Worm (Caenorhabditis elegans): ENCODE results near the gene flp-16.

flp-16 gene

DNA sequence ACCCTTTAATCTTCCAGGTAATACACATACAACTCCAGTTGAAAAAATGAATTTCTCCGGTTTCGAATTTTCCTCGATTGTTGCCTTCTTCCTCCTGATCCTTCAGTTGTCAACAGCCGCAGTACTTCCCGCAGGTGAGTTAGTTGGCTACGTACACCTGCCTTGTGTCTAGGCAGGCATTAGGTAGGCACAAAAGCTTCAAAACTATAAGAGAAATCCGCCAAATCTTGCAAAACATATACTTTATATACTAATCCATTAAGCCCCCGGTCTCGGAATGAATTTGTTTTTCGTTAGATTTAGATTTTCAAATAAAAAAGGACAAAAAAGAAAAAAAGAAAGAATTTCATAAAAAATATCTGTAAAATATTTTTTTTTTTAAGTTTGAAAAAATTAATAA, at the start of gene flp-16:
Gene flp-16, plus strand, starts transcription at position 18 of the 400 bp plus-strand sequence.
- no peak for TF ChIP-seq unc-62 (GFP tag; optimal IDR thresholded peaks at IDR 0.05)

DNA sequence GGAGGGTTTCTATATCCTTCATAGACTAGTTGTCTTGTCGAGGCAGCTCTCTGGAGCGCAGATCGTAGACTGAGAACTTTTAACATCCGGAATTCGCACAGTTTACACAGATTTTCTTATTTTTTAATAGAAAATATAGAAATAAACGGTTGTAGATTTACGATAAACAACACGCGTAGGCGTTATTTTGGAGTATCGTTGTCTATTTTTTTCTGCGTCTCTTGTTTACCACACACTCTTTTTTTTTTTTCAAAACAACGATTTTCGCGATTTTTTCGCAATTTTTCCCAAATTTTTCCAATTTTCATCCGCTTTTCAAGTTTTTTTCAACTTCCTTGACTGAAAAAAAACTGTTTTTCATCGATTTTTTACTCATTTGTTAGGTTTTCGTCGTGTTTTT, 47.9 kb upstream of the flp-16 start, which contains the start of gene mecr-1:
Gene mecr-1, minus strand, starts transcription at position 127 of the 400 bp plus-strand sequence.
- no peak for TF ChIP-seq unc-62 (GFP tag; optimal IDR thresholded peaks at IDR 0.05)

DNA sequence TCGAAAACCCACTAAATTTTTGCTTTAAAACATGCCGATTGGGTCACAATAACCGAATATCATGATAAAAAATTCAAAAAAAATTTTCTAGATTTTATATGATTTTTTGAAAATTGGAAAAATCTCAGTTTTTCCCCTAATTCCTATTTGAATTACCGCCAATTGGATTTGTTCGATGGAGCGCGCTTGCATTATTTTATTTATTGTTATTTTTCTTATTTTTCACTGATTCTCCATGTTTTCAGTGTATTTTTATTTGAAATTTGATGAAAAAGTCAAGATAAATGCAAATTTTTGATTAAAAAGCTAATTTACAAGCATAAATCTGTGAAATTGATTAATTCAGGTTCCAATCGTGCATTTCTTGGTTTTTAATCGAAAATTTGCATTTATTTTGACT, 47.0 kb upstream of the flp-16 start:
- TF ChIP-seq unc-62 (GFP tag; optimal IDR thresholded peaks at IDR 0.05), result no peak

DNA sequence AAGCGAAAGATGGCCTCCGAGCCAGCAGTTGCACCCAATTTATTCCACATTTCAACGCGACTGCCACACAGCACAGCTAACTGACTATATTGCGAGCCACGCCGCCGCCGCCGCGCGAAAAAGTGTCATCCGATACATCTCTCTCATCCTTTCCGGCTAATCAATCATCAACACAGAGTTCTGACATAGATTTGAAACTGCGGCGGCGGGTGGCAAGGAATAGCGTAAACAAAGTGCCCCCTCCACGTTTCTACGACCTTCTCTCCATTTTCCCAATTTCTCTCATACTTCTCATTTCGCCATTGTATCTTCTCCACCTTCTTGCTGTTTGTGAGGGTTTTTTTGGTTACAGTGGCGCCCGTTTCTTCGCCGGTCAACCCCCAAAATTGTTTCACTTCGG, 45.7 kb upstream of the flp-16 start:
- no peak for TF ChIP-seq unc-62 (GFP tag; optimal IDR thresholded peaks at IDR 0.05)

DNA sequence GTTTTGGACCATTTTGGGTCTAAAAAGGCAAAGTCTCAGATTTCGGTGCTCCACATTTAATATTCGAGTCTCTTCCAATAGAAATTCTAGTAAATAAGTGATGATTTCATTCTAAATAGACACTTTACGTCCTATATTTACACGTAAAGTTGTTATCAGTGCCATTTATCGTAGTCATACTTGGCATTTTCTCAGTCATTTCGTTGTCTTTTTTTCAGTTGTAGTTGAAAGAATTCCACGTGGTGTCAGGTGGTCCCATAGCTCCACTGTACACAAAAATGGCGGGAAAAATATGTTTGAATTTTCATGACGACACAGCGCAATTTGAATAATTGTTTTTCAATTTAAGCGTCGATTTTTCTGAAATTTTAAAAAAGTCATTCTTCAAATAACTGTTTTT, 44.7 kb upstream of the flp-16 start:
- no peak for TF ChIP-seq unc-62 (GFP tag; optimal IDR thresholded peaks at IDR 0.05)

DNA sequence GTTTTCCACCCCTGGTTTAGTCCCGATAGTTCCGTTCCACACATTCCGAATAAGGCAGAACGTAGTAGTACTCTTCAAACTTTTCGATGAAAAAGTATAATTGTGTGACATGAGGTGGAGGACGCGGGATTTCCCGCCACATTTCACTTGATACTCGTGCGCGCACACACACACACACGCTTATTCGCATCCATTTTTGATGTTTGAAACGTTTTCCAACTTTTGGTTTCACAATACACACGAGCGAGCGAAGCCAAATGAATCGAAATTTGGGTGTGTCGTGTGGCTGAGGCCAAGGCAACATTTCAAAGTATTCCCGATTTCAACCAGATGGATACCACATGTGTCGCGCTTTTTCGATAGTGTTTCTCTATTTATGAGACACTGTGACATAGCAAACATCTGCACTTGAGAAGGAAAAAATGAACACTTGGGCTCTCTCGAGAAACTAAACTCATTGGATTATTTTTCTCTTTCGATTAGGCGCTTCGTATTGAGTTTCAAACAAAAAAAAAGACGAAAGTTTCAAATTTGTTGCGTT, 41.5 kb upstream of the flp-16 start:
- TF ChIP-seq unc-62 (GFP tag; optimal IDR thresholded peaks at IDR 0.05), result no peak

DNA sequence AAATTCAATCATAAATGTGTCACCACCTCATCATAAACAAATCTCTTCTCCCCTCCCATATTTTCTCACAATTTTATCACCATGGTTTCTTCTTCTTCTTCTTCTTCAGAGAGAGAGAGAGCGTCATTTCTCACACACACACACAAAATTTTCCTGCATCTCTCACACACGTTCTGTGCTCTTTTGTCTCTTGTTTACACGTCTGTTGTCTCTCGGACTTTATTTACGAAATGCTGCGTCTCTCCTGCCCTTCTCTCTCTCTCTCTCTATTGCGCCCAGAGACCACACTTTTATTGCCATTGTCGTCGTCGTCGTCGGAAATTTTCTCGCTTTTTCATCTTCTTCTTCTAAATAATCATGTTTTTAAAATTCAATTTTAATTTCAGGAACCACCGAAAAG, 39.9 kb upstream of the flp-16 start, which contains the start of gene lec-1:
Gene lec-1, plus strand, starts transcription at position 387 of the 400 bp plus-strand sequence.
- TF ChIP-seq unc-62 (GFP tag; optimal IDR thresholded peaks at IDR 0.05), result no peak

DNA sequence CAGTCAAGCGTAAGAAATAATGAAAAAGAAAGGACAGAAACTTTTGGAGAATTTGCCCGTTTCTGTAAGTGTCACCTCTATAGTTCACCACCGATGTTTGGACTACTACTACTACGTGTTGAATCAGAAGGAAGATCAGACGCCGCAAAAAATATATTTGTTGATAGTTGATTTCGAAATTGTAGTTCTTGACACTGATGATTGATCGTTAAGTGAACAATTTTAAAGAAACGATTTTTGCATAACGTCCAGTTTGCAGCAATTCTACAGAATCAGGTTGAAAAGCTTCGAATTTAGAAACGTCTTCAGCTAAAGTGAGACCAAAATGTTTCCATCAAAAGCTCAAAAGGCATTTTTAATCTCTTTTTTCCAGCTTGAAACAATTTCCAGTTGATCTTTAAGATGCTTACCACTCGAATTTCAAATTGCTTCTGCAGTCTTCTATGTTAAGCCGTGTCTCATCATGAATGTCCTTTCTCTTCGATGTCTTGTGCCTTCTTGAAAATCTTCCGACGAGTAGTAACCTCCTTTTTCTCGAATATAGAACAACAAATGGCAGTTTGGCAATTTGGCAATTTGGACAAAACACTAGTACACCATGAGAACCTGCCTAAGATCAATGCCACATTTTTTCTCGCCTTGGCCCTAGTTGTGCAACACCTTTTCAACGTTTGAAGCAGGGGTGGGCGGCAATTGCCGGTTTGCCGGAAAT, 39.2 kb upstream of the flp-16 start:
- no peak for TF ChIP-seq unc-62 (GFP tag; optimal IDR thresholded peaks at IDR 0.05)

DNA sequence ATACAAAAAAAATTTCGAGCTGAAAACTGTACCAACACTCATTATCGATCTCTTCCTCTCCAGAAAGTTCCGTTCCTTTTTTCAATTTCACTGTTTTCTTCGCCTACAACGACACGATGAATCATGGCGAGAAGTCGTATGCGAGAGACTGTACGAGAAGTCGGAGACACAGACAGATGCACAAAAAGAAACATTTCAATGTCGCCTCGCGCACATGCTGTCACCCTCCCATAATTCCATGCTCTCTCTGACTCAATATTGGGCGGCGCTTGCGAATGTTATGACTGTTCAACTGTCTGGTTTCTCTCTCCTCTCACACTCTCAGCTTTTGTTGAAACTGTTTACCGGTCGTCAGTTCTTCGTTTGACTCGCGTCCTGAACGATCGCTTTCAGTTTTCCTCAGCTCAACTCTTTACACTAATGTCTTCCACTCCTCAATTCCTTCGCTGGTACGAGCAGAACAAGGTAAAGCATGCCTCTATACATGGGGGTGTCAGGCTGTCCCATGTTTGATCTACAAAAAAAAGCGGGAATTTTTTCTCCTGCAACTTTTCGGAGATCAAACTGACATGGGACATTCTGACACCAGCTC, 38.3 kb upstream of the flp-16 start:
- no peak for TF ChIP-seq unc-62 (GFP tag; optimal IDR thresholded peaks at IDR 0.05)

DNA sequence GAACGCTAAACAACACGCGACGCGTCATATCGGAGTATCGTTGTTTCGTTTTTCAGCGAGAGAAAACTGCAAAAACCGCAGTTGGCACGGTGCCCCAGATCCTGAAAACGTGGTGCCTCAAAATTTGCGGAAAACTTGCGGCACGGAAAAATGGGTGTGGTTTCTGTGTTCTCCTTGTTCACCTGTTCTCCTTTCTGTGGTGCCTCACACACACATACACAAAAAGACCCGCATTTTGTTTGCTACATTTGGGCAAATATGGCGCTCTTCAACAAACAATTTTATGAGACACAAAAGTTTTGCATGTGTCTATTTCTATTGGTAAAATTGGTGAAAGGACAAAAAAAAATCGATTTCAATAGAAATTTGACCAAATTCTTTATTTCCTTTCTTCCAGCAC, 36.3 kb upstream of the flp-16 start:
- TF ChIP-seq unc-62 (GFP tag; optimal IDR thresholded peaks at IDR 0.05), result no peak

DNA sequence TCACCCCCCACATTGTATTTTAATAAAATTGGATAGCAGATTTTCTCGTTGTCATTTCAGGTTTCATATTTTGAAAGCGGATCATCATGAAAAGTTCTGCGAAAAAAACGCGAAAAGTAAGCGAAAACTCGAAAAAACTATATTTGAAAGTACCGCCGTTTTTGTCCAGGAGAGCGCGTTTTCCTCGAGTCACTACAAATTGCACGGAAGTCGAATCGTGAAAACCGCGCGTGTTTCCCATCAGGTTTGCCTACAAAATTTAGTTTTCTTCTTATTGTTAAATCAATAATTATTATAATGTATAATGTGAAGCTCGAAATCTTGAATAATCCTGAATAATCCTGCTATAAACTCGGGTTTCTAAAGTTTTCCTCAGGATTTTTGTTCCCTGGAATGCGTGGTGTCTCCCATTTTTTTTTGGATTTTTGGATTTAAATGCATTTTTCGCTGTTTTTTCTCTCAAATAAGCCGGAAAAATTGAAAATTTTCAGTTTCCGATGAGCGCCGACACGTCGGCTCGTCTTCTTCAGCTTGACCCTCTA, 35.4 kb upstream of the flp-16 start, which contains the start of gene btf-1:
Gene btf-1, plus strand, starts transcription at position 492 of the 542 bp plus-strand sequence.
- TF ChIP-seq unc-62 (GFP tag; optimal IDR thresholded peaks at IDR 0.05), result no peak

DNA sequence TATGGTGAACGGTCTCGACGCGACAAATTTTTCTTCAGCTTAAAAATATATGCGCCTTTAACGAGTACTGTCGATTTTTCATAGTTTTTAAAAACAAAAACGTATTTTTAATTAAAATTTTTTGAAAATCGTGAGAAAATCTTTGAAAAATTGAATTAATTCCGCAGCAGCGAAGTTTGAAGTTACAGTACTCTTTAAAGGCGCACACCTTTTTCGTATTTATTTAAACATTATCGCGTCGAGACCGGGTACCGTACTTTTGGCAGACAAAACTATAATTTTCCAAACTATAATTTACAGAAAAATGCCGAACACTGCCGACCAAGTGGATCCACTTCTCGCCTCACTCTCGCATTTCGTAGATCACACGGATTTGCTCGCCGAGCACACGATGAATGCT, 19.3 kb upstream of the flp-16 start, which contains the start of gene F15D4.2:
Gene F15D4.2, plus strand, starts transcription at position 301 of the 400 bp plus-strand sequence.
- no peak for TF ChIP-seq unc-62 (GFP tag; optimal IDR thresholded peaks at IDR 0.05)

DNA sequence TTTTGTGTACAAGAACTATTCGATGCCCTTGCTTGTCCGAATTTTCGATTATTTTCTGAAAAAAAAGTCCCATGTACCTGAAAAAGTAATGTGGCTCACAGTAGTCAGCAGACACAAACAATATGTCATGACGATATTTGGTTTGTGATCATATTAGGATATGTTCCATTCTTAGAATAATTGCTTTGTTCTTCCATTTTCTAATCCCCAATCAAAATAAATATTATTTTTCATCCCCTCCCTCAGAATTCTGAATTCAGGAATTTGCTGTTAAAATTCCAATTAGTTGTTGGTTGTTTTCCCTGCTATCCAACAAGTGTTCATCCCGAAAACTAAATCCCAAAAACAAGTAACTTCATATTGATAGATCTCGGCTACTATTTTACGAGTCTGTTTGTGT, 15.7 kb upstream of the flp-16 start:
- no peak for TF ChIP-seq unc-62 (GFP tag; optimal IDR thresholded peaks at IDR 0.05)

DNA sequence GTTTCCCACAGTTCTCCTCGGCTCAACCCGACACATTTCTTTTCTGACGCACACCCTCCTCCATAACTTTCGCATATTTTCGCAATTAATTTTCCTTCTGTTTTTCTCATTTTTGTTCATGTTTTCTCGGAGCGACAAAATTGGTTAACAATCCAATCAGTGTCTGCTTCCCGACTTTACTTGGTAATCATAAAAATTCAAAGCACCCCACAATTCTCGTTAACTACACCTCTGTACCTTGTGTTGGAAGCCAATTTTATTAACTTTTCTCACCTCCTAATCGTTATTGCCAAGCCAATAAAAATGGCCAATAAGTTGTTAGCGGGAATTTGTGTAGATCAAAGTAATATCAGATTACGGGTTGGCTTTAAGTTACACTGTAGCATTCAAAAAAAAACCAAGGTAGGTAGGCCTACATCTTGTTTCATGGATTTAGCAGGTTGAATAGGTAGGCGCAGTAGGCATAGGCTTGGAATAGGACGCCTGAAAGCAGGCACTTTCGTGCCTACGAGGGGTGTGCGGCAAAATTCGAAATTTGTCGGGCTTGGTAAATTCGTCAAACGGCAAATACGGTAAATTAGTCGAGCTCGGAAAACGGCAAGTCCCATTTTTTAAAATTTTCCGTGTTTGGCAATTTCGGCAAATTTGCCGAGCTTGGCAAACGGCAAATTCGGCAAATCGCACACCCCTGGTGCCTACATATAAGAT, 4.5 kb upstream of the flp-16 start:
- no peak for TF ChIP-seq unc-62 (GFP tag; optimal IDR thresholded peaks at IDR 0.05)

DNA sequence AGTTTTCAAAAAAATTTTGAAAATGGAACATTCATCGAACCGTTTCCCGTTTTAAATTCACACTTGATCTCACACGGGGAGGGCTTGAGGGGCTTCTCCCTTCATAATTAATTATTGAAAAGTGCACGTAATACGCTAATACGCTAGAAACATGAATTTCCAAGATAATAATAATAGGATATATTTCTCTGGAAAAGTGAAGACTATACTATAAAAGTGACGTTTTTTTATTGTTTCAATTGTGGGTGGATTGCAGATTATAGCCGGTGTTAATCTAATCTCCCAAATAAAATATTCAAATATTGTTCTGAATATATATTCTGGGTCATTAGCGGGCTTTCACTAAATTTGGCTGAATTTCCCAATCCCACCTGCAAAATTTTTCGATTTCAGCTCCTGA, 1.4 kb upstream of the flp-16 start:
- no peak for TF ChIP-seq unc-62 (GFP tag; optimal IDR thresholded peaks at IDR 0.05)

DNA sequence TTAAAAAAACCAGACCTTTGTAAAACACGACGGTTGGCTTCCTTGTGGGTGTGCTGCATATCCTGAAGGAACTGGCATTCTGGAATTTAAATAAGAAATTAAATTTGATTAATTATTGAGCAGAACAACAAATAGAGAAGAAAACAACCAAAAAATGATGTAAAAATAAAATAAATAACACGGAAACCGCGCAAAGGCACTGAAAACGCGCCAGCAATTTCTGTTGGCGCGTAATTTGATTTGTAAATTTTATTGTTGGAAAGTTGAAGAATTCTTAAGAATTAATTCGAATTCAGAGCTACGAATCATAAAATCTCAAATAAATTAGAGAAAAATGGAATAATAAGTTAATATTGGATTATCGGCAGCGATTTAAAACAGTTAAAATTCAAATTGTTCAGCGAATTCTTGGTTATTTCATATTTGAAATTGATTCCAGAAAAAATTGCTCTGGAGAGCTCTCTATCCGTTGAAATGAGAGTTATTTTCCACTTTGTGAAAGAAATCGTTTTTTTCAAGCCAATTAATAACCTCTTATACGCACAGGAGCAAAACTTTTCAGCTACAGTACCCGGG, 2.8 kb downstream of the flp-16 start, which contains the start of gene romo-1:
Gene romo-1, minus strand, starts transcription at position 79 of the 576 bp plus-strand sequence.
- no peak for TF ChIP-seq unc-62 (GFP tag; optimal IDR thresholded peaks at IDR 0.05)
